Worm (Caenorhabditis elegans): ENCODE results near the gene Y38F1A.1.

ce11 chrII:12923225-12923624 lies 31.3 kb downstream of the Y38F1A.1 start:
- TF ChIP-seq flt-1 (GFP tag; IDR thresholded peaks at IDR 0.05): no peak
- no peak for TF ChIP-seq tab-1 (GFP tag; IDR thresholded peaks at IDR 0.05)

Data from whole organism, midembryonic.